Fruit fly (Drosophila melanogaster) S2 (cell line): Measurements from ENCODE around the gene CG8509.

ENCODE experiments used
- CG8478 ChIP-seq: fragments of >200 bp; optimal IDR thresholded peaks from 2 replicates; lab custom pipeline; 2018
- CTCF ChIP-seq, 2 experiments: fragments of >200 bp; optimal IDR thresholded peaks; 2 replicates each; lab custom pipeline; 2018

Gene CG8509

DNA sequence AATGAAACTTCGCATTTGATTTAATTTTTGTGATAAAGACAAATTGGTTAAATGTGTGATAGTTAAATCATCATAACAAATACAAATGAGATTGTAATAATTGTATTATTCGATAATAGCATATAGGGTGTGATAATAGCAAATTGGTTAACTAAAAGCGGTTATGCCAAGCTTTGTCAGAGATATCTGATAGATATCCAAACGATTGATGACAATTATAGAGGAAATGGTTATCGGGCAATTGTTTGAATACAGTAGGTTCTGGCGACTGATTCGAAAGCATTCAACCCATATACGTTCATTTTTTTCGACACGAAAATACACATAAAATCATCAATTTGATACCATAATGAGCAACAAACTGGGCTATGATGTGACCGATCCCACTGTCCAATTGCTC is at the start of gene CG8509:
Gene CG8509 (plus strand): TSS at position 301 of the 400 bp plus-strand sequence.
- TF ChIP-seq CG8478 (no peak), CTCF (optimal IDR thresholded peaks at IDR 0.05; lab: Kevin White, UChicago) (no peak)

DNA sequence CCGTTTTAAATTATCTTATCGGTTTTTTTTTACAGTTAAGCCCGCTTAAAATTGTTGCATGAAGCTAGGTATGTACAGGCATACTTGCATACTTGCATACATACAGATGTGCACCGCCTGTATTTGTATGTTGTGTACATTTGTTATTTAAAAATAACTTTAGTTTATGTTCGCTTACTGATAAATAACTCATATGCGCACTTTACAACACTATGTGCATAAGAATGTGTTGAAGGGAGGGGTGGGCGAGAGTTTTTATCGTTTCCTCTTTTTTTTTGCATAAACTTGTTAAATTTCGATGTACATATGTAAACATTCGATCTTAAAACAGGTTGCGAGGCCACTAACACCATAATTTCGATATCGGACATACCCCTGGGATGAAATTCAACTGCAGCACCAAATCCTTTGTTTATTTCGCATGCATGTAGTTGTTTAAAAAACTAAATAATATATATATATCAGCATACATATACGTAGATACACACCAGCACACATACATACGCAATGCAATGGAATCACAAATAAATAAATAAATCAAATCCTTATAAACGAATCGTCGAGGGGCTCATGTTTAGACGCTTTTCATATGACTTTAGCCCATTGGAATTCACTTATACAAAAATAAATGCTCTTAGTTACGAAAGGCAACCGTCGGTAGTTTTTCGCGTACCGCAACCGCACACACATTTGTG is 49.5 kb upstream of the CG8509 start:
- no peak for TF ChIP-seq CTCF (optimal IDR thresholded peaks at IDR 0.05; lab: Kevin White, UChicago)
- no peak for TF ChIP-seq CG8478

DNA sequence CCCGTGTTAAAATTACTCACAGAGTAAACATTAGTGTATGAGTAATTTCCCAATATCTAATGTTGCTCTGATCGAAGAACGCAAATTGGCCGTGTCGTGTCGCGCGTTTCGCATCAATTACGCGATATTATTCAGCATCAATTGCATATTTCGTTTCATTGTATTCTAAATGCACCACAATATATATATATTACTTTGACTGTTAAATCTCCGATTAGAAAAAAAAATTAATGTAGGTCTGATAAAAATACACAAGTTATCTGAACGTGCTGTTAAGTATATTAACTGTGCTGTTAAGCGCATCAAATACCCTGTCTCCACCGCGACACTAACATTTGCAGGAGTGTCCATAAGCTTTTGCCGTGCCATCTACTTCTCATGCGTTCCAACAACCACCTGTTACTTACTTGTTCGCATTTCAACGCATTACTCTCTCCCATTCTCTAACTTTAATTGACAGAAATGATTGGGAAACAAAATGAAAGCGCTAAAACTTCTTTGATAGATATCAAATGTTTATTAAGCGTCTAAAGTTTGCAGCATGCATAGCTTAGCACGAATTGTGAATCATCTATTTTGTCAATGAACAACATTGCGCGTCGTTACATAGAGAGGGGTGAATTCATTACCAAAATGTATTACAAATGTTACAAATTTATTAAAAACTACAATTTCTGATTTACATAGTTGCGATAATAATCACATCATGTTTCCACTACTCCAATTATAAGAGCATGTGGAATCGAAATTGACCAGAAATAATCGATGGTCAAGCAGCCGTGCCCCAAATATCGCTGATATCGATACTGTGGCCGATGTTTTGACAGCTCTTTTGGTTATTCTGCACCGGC is 48.7 kb upstream of the CG8509 start, which contains the start of the genes Graf and mRpL3:
Gene Graf (minus strand): TSS at position 287 of the 851 bp plus-strand sequence.
Gene mRpL3 (plus strand): TSS at position 802 of the 851 bp plus-strand sequence.
- TF ChIP-seq CTCF (optimal IDR thresholded peaks at IDR 0.05; lab: Kevin White, UChicago) (peak in 1 of 2 experiments; percentile 21), CG8478 (no peak)

DNA sequence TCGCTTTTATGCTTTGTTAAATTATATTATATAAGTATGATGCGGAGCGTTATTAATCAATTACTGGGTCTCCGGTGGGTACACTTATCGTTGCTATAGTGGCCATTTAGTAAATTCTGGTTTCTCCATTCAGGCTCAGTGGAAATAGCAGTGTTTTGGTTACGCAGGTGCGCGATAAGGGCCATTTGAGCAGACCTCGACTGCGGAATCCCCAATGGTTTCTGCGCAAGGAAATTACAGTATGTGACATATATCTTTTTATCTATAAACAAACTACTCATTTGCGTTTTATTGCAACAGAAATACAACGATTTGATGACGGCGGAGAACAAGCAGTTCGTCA is 48.1 kb upstream of the CG8509 start:
- TF ChIP-seq CG8478: no peak
- no peak for TF ChIP-seq CTCF (optimal IDR thresholded peaks at IDR 0.05; lab: Kevin White, UChicago)

DNA sequence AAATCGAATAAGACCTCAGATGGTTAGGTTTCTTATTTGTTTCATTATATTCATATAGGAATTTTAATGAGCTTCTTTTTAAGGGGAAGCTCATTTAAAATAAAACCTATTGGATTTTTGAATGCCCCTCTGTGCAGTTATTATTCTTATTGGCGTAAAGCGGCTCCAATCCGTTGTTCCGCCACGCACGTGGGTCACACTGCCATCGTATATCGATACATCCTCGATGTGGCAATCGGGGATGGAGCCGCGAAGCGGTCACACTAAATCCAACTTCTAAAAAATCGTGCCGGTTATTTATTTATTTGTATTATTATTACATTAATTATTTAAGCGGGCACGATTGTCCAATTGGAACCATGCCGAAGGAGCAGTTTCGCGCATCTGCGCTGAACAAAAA is 46.6 kb upstream of the CG8509 start, which contains the start of gene Polr3A:
Gene Polr3A (plus strand): TSS at position 234 of the 400 bp plus-strand sequence.
- no peak for TF ChIP-seq CTCF (optimal IDR thresholded peaks at IDR 0.05; lab: Kevin White, UChicago)
- TF ChIP-seq CG8478: no peak

DNA sequence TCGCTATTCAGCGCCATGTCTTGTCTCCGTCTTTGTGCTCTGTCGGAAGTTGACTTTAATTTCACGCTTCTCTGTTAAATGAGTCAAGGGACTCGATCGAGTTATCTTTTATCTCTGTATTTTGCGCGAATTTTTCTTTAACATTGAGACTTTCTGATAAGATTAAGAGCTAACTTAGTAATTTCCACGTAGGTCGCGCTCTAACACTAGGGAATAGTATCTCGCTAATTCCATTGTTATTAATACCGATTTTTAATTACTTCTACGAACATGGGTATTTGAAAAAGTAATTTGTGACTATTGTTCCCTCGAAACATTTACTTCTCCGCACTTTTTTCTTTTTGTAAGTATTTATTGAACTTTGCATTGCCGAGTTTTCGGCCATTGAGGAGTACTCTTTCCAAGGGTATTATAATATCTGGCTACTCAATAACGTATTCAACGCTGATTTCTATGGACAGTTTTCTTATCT is 42.9 kb upstream of the CG8509 start, which contains the start of gene CG8952:
Gene CG8952 (minus strand): TSS at position 51 of the 472 bp plus-strand sequence.
- TF ChIP-seq CTCF (optimal IDR thresholded peaks at IDR 0.05; lab: Kevin White, UChicago): no peak
- no peak for TF ChIP-seq CG8478

DNA sequence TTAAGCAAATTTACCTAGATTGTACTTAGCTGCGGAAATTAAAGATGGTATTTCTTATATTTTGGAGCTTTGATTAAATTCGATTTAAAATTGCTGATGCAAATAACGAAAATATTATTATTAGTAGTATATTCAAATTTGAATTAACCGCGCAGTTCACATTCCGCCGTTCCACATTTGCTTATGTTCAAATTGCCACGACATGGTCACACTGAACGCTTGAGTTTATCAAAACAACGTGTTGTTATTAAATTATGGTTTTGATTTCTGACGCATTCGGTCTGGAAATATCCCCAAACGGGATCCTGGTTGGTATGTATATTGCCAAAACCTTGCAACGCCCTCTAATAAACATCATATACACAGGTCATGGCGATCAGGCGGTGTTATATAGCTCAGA is 39.9 kb upstream of the CG8509 start, which contains the start of gene CG33172:
Gene CG33172 (plus strand): TSS at position 208 of the 400 bp plus-strand sequence.
- TF ChIP-seq CTCF (optimal IDR thresholded peaks at IDR 0.05; lab: Kevin White, UChicago) (no peak), CG8478 (no peak)

DNA sequence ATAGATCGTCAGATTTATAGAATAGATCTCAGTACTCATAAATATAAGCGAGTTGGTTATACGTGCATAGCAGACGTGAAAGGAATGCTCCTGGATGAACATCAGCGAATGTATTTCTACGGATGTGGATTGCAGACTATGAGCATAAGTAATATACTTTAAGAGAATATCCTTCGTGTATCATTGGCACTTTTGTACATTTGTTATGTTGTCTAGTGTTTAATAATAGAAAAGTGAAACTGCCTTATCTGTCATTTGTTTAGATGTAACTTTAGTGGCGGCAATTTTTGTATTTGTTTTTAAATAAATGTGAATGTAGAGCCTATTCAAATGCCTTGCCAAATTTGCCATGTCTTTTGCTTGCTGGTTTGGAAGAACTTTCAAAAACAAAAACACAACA is 36.7 kb upstream of the CG8509 start, which contains the start of gene CG43672:
Gene CG43672 (plus strand): TSS at position 301 of the 400 bp plus-strand sequence.
- TF ChIP-seq CG8478: no peak
- TF ChIP-seq CTCF (optimal IDR thresholded peaks at IDR 0.05; lab: Kevin White, UChicago): no peak

DNA sequence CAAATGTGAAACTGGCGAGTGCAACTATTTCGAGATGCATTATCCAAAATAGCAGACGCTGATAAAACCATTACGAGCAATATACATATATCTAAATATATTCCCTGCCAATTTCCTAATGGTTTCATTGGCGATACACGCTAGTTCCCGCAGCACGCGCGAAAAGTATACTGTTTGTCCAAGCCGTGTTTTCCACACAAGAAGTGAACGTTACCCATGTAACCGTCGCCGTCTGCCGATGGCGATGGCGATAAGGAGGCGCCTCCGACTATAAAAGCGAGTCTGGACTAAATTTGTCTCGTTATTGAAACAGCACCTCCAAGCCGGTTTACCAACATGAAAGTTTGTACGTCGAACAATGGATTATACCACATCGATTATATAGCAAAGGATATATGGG is 30.5 kb upstream of the CG8509 start, which contains the start of gene CG43673:
Gene CG43673 (plus strand): TSS at position 301 of the 400 bp plus-strand sequence.
- TF ChIP-seq CG8478: no peak
- no peak for TF ChIP-seq CTCF (optimal IDR thresholded peaks at IDR 0.05; lab: Kevin White, UChicago)

DNA sequence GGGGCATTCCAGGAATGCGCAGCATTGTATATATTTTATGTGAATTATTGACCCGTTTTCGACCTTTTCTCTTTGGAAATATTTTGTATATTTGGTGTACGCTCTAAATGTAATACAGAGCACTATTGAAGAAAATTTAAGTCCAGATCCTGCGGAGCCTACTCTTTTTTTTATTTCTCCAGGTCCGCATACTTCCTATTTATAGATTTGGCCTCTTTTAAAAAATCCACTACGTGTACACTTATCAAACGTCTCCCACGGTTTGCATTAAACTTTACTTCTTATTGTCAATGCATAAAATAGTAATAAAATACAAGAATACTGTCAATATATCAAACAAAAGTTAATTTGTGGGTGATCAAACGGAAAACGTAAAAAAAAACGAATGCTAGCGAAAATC is 25.7 kb upstream of the CG8509 start, which contains the start of gene Efhc1.1:
Gene Efhc1.1 (minus strand): TSS at position 101 of the 400 bp plus-strand sequence.
- no peak for TF ChIP-seq CG8478
- no peak for TF ChIP-seq CTCF (optimal IDR thresholded peaks at IDR 0.05; lab: Kevin White, UChicago)

DNA sequence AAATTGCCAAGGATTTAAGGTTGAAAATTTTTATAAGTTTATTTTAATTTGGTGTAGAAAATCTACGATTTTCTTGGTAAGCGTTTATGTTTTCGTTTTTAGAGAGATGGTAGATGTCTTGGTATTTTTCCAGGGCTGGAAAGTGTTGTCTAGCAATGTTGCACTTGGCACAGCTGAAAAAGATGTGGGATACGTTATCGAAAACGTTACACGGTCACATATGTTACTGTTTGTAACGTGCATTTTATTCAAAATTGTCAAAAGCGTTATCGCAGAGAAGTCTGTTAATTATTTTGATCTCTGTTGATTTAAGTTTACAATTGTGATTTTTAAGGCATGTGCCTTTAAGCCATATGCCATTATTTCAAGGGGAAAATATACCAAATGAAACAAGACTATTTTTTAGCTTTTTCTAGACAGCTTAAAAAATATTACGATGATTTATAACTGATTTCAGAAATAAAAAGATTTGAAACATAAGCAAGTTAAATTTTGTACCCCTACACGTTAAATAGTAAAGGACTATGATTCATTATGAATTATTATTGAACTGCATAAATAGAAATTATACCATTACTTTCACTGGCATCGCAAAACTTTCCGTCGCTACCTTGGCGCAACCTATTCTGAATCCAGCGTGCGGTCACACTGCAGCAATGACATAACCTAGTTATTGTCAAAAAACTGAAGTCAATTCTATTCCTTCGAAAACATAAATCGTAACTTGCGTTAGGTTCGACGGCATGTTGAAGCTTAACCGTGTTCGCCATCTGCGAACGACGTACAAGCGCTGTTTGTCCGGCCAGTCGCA is 23.7 kb upstream of the CG8509 start, which contains the start of the genes Paf-AHalpha and mRpS30:
Gene Paf-AHalpha (minus strand): TSS at position 155 of the 811 bp plus-strand sequence.
Gene mRpS30 (plus strand): TSS at position 619 of the 811 bp plus-strand sequence.
- no peak for TF ChIP-seq CG8478
- TF ChIP-seq CTCF (optimal IDR thresholded peaks at IDR 0.05; lab: Kevin White, UChicago): no peak

DNA sequence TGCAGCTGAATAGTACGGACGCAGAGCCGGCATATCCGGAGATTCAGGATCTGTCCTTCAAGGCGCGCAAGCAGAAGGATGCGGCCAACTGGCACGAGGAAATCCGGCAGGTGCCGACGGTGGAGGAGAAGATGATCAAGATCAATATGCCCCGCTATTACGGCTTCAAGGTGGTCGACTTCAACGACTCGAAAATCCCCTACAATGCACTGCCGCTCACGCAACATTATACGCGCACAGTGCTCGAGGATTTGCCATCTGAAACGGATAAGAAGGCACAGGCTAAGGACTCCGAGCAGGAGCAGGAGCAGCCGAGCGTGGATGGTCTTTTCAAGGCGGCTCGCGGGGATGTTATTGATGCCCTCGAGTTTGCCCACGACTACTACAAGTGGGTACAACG is 23.1 kb upstream of the CG8509 start:
- TF ChIP-seq CTCF (optimal IDR thresholded peaks at IDR 0.05; lab: Kevin White, UChicago): no peak
- no peak for TF ChIP-seq CG8478

DNA sequence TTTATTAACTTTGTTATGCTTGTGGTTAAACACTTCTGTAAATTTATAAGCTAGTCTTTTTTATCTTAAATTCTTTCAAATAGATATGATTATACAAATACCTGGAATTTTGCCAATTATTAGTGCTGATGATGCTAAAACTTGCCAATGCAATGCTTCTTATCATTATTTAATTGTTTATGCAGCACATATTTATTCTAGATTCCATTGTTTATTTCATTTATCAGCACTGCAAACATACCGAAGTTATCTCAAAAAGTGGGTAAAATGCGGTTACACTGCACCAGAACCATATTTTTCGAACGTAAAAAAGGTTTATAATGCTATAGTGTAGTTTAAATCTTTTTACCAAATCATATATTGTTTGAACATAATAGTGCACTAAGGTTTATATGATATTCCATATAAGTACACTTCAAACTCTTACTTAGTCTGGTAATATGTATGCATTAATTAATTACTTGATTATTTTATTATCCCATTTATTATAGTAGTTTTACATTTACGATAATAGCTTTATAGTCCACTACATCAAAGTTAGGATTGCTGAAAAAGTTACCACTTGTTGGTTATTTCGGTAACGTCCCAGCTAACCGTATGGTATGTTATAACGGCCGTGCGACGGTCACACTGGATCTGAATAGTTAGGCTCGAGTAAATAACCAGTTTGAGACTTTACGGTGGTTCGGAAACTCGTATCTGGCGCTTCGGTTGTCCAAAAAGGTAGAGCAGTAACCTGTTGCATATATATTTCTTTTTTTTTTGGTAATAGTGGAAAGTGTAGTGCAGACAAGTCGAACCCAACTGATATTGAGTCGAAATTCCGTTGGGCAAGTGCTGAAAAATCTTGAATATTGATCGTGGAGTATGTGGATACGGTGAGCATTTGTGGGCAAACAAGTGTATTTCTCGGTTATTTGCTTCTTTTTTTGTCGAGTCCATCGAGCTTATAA is 20.8 kb upstream of the CG8509 start, which contains the start of gene Rhp:
Gene Rhp (plus strand): TSS at position 663 of the 953 bp plus-strand sequence.
- TF ChIP-seq CTCF (optimal IDR thresholded peaks at IDR 0.05; lab: Kevin White, UChicago) (no peak), CG8478 (no peak)
